Worm (Caenorhabditis elegans) whole organism, young adult: Measurements from ENCODE around the gene Y6G8.8.

Experiments used
- B0019.2 ChIP-seq: fragments of 200-800 bp; sonication (Bioruptor generic); conservative IDR thresholded peaks from 2 replicates; pipeline ENCODE4 v1.3.6; 2022; ENCODE audit warnings: missing genetic modification reagents, missing genetic modification characterization, missing compliant biosample characterization
- B0261.1 ChIP-seq: sonication (generic microtip); optimal IDR thresholded peaks from 2 replicates; lab custom pipeline; 2016; ENCODE audit warnings: mild to moderate bottlenecking, missing genetic modification characterization, moderate library complexity, missing compliant biosample characterization
- B0336.3 ChIP-seq: fragments of 200-800 bp; sonication (Bioruptor generic); IDR thresholded peaks from 2 replicates; pipeline ENCODE4 v1.3.6; 2022; ENCODE audit warnings: missing genetic modification characterization, missing compliant biosample characterization
- C17E4.6 ChIP-seq: fragments of 200-800 bp; sonication (Bioruptor generic); IDR thresholded peaks from 2 replicates; pipeline ENCODE4 v1.3.6; 2022; ENCODE audit warnings: missing genetic modification reagents, missing genetic modification characterization, missing compliant biosample characterization
- F22D6.2 ChIP-seq: sonication (generic microtip); optimal IDR thresholded peaks from 2 replicates; lab custom pipeline; 2016; ENCODE audit warnings: mild to moderate bottlenecking, missing genetic modification characterization, missing compliant biosample characterization
- F33H1.4 ChIP-seq: fragments of 200-800 bp; sonication (Bioruptor generic); IDR thresholded peaks from 2 replicates; pipeline ENCODE4 v1.3.6; 2022; ENCODE audit warnings: missing genetic modification reagents, missing genetic modification characterization, missing compliant biosample characterization
- F55B11.4 ChIP-seq: sonication (generic microtip); optimal IDR thresholded peaks from 2 replicates; lab custom pipeline; 2016; ENCODE audit warnings: missing compliant biosample characterization, missing genetic modification characterization, borderline replicate concordance; ENCODE audit not compliant: insufficient read depth
- F57C9.4 ChIP-seq: sonication (generic microtip); optimal IDR thresholded peaks from 2 replicates; lab custom pipeline; 2017; ENCODE audit warnings: mild to moderate bottlenecking, missing genetic modification characterization, missing compliant biosample characterization
- K11D2.4 ChIP-seq: fragments of 200-800 bp; sonication (Bioruptor generic); IDR thresholded peaks from 2 replicates; pipeline ENCODE4 v1.3.6; 2022; ENCODE audit warnings: missing genetic modification reagents, missing genetic modification characterization, missing compliant biosample characterization
- Y95B8A.8 ChIP-seq: fragments of 200-800 bp; sonication (Bioruptor generic); IDR thresholded peaks from 2 replicates; pipeline ENCODE4 v1.3.6; 2022; ENCODE audit warnings: missing genetic modification reagents, missing genetic modification characterization, missing compliant biosample characterization
- akir-1 ChIP-seq: fragments of 200-800 bp; sonication (Bioruptor generic); optimal IDR thresholded peaks from 2 replicates; lab custom pipeline; 2018; ENCODE audit warnings: mild to moderate bottlenecking, missing genetic modification characterization, moderate library complexity, missing compliant biosample characterization
- athp-1 ChIP-seq: sonication (generic microtip); optimal IDR thresholded peaks from 2 replicates; lab custom pipeline; 2017; ENCODE audit warnings: mild to moderate bottlenecking, missing genetic modification characterization, missing compliant biosample characterization
- ccch-3 ChIP-seq: fragments of 200-800 bp; sonication (Bioruptor generic); optimal IDR thresholded peaks from 2 replicates; lab custom pipeline; 2018; ENCODE audit warnings: mild to moderate bottlenecking, missing genetic modification characterization, missing compliant biosample characterization
- ceh-100 ChIP-seq: fragments of 200-800 bp; sonication (Bioruptor generic); IDR thresholded peaks from 2 replicates; pipeline ENCODE4 v1.3.6; 2022; ENCODE audit warnings: missing genetic modification reagents, missing genetic modification characterization, missing compliant biosample characterization
- ceh-58 ChIP-seq: fragments of 200-800 bp; sonication (Bioruptor generic); IDR thresholded peaks from 2 replicates; pipeline ENCODE4 v1.3.6; 2022; ENCODE audit warnings: missing genetic modification characterization, missing compliant biosample characterization
- ceh-79 ChIP-seq: sonication (generic microtip); optimal IDR thresholded peaks from 2 replicates; lab custom pipeline; 2017; ENCODE audit warnings: mild to moderate bottlenecking, missing genetic modification characterization, missing compliant biosample characterization
- dpl-1 ChIP-seq: fragments of 150-350 bp; optimal IDR thresholded peaks from 2 replicates; lab custom pipeline; 2014; ENCODE audit warnings: missing biosample characterization, missing genetic modification reagents, missing genetic modification characterization
- ekl-4 ChIP-seq: fragments of 200-800 bp; sonication (Bioruptor generic); IDR thresholded peaks from 2 replicates; pipeline ENCODE4 v1.3.6; 2022; ENCODE audit warnings: missing genetic modification reagents, missing genetic modification characterization, missing compliant biosample characterization
- hlh-12 ChIP-seq: sonication (generic microtip); optimal IDR thresholded peaks from 2 replicates; lab custom pipeline; 2016; ENCODE audit warnings: missing genetic modification characterization, missing compliant biosample characterization
- hsf-1 ChIP-seq: fragments of 200-800 bp; sonication (Bioruptor generic); IDR thresholded peaks from 2 replicates; pipeline ENCODE4 v1.3.6; 2022; ENCODE audit warnings: missing genetic modification reagents, missing genetic modification characterization, missing compliant biosample characterization
- lsl-1 ChIP-seq: fragments of 200-800 bp; sonication (Bioruptor generic); optimal IDR thresholded peaks from 2 replicates; lab custom pipeline; 2018; ENCODE audit warnings: mild to moderate bottlenecking, missing genetic modification characterization, moderate library complexity, missing compliant biosample characterization
- lsy-27 ChIP-seq: sonication (generic microtip); optimal IDR thresholded peaks from 2 replicates; lab custom pipeline; 2017; ENCODE audit warnings: missing genetic modification characterization, mild to moderate bottlenecking, missing compliant biosample characterization, antibody characterized with exemption, missing genotype, borderline replicate concordance; ENCODE audit not compliant: insufficient read depth
- mel-28 ChIP-seq: sonication (generic microtip); optimal IDR thresholded peaks from 2 replicates; lab custom pipeline; 2016; ENCODE audit warnings: borderline replicate concordance, mild to moderate bottlenecking, missing genetic modification characterization, missing compliant biosample characterization
- nhr-120 ChIP-seq: fragments of 200-800 bp; sonication (Bioruptor generic); IDR thresholded peaks from 2 replicates; pipeline ENCODE4 v1.3.6; 2022; ENCODE audit warnings: missing genetic modification characterization, missing compliant biosample characterization
- nhr-80 ChIP-seq: sonication (generic microtip); optimal IDR thresholded peaks from 2 replicates; lab custom pipeline; 2016; ENCODE audit warnings: missing genetic modification characterization, missing compliant biosample characterization
- rcor-1 ChIP-seq: fragments of 200-800 bp; sonication (Bioruptor generic); IDR thresholded peaks from 2 replicates; pipeline ENCODE4 v1.3.6; 2022; ENCODE audit warnings: missing genetic modification reagents, missing genetic modification characterization, missing compliant biosample characterization
- repo-1 ChIP-seq: sonication (generic microtip); optimal IDR thresholded peaks from 2 replicates; lab custom pipeline; 2017; ENCODE audit warnings: mild to moderate bottlenecking, missing genetic modification characterization, missing compliant biosample characterization
- rpc-1 ChIP-seq, 2 experiments: fragments of 150-350 bp in 1 of 2; sonication (generic microtip) in 1 of 2; optimal IDR thresholded peaks; 2 replicates each; lab custom pipeline; 2014 to 2018; ENCODE audit warnings: missing biosample characterization in 1 of 2, missing genetic modification characterization in 1 of 2, missing genetic modification reagents in 1 of 2, missing genotype in 1 of 2
- sea-2 ChIP-seq: fragments of 200-800 bp; sonication (Bioruptor generic); IDR thresholded peaks from 2 replicates; pipeline ENCODE4 v1.3.6; 2022; ENCODE audit warnings: missing genetic modification characterization, missing compliant biosample characterization
- snpc-1.3 ChIP-seq: sonication (generic microtip); optimal IDR thresholded peaks from 2 replicates; lab custom pipeline; 2017; ENCODE audit warnings: missing genetic modification characterization, mild to moderate bottlenecking, missing compliant biosample characterization, antibody characterized with exemption, moderate library complexity, missing genotype, missing genetic modification reagents; ENCODE audit not compliant: insufficient read depth
- tbp1 ChIP-seq: fragments of 200-800 bp; sonication (Bioruptor generic); optimal IDR thresholded peaks from 2 replicates; lab custom pipeline; 2018; ENCODE audit warnings: mild to moderate bottlenecking, missing genetic modification characterization, missing compliant biosample characterization
- tbx-9 ChIP-seq: sonication (generic microtip); optimal IDR thresholded peaks from 2 replicates; lab custom pipeline; 2016; ENCODE audit warnings: borderline replicate concordance, missing genetic modification characterization, inconsistent platforms, missing compliant biosample characterization
- tlf-1 ChIP-seq: fragments of 200-800 bp; sonication (Bioruptor generic); optimal IDR thresholded peaks from 2 replicates; lab custom pipeline; 2018; ENCODE audit warnings: mild to moderate bottlenecking, missing genetic modification characterization, missing compliant biosample characterization
- ztf-18 ChIP-seq: sonication (generic microtip); optimal IDR thresholded peaks from 2 replicates; lab custom pipeline; 2016; ENCODE audit warnings: missing genotype, mild to moderate bottlenecking, missing genetic modification characterization, missing compliant biosample characterization
- ztf-22 ChIP-seq: fragments of 200-800 bp; sonication (Bioruptor generic); optimal IDR thresholded peaks from 2 replicates; lab custom pipeline; 2018; ENCODE audit warnings: mild to moderate bottlenecking, missing genetic modification characterization, moderate library complexity, missing compliant biosample characterization
- ztf-3 ChIP-seq: fragments of 200-800 bp; sonication (Bioruptor generic); optimal IDR thresholded peaks from 2 replicates; lab custom pipeline; 2018; ENCODE audit warnings: mild to moderate bottlenecking, missing genetic modification characterization, missing compliant biosample characterization

The Y6G8.8 gene

ce11 chrV:17616807-17617206 lies 3.6 kb upstream of the Y6G8.8 start, which contains the start of gene Y6G8.6:
Y6G8.6 (minus strand) TSS chrV:17616904.
- TF ChIP-seq dpl-1 (GFP tag; lab: Kevin White, UChicago): no peak
- TF ChIP-seq tbx-9: no peak
- peak; percentile 49 for TF ChIP-seq nhr-80 (tag; lab: Kevin White, UChicago)

- TF ChIP-seq hsf-1: peak; percentile 90
Measured at ce11 chrV:17618189-17618588, 2.2 kb upstream of the Y6G8.8 start.

DNA sequence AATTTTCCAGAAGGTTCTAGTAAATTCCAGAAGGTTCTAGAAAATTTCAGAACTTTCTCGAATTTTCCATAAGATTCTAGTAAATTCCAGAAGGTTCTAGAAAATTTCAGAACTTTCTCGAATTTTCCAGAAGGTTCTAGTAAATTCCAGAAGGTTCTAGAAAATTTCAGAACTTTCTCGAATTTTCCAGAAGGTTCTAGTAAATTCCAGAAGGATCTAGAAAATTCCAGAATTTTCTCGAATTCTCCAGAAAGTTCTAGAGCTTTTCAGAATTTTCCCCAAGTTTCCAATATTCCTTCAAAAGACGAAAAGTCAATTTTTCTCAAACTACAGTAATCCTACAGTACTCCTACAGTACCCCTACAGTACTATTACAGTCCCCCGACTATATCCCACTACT lies 1.5 kb upstream of the Y6G8.8 start:
- peak; percentile 92 for TF ChIP-seq hsf-1

DNA sequence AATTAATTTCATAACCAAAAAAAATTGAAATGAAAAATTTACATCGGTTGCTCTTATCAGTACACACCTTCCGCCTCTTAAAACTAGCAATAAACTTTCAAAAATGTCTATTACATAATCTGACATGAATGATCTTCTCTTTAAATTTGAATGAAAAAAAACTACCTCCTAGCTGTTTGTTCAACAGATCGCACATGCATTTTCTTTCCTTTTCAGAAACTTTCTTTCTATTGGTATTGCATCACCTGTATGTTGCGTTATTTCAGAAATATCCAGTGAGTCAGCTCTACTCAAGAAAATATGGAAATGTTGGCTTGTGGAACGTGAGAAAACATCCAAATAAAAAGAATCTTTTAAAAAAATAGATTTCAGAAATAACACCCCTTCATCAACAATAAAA lies 2.9 kb downstream of the Y6G8.8 start, which contains the start of gene F57G4.1:
Gene F57G4.1 (plus strand): TSS at position 301 of the 400 bp plus-strand sequence.
- TF ChIP-seq F33H1.4 (GFP tag; lab: Robert Waterston, UW): no peak
- TF ChIP-seq, all 124 proteins: peak for 0

ce11 chrV:17624906-17625305 lies 4.5 kb downstream of the Y6G8.8 start, which contains the start of gene F57G4.11:
F57G4.11 (plus strand) TSS chrV:17625206.
- TF ChIP-seq repo-1 (tag; lab: Kevin White, UChicago): no peak
- no peak for TF ChIP-seq ceh-58 (GFP tag; lab: Robert Waterston, UW)
- TF ChIP-seq Y95B8A.8: no peak
- no peak for TF ChIP-seq ccch-3 (GFP tag; lab: Kevin White, UChicago)
- no peak for TF ChIP-seq rpc-1 (optimal IDR thresholded peaks at IDR 0.05; lab: Kevin White, UChicago)
- no peak for TF ChIP-seq rpc-1 (tag; optimal IDR thresholded peaks at IDR 0.05; lab: Kevin White, UChicago)
- TF ChIP-seq lsy-27 (tag; lab: Kevin White, UChicago): no peak
- TF ChIP-seq tbp1 (GFP tag; lab: Kevin White, UChicago): no peak
- no peak for TF ChIP-seq hlh-12 (tag; lab: Kevin White, UChicago)
- no peak for TF ChIP-seq ceh-100 (GFP tag; lab: Robert Waterston, UW)
- TF ChIP-seq tlf-1 (GFP tag; lab: Kevin White, UChicago): no peak
- no peak for TF ChIP-seq mel-28 (tag; lab: Kevin White, UChicago)
- TF ChIP-seq snpc-1.3 (tag; lab: Kevin White, UChicago): no peak
- no peak for TF ChIP-seq akir-1 (GFP tag; lab: Kevin White, UChicago)
- TF ChIP-seq B0019.2 (GFP tag; lab: Robert Waterston, UW): no peak
- no peak for TF ChIP-seq nhr-120
- TF ChIP-seq ekl-4 (GFP tag; lab: Robert Waterston, UW): no peak

DNA sequence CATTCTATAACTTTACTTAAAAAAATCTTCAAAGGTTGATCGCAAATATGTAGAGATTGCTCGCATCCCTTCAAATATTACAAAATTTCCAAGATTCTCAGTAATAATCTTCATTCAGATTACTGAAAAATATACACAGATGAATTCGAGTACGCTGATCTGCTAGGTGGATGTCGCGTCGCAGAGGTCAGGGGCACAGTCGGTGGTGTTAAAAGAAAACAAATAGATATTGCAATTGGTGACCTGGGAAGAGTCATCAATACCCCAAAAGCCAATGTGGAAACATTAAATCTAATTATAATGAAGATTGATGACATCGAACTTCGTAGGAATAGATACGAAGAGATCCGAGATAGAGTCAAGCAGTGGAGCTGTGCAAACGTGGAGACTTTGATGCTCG lies 8.2 kb downstream of the Y6G8.8 start, which contains the start of gene F57G4.10:
Gene F57G4.10 (plus strand): TSS at position 301 of the 400 bp plus-strand sequence.
- no peak for TF ChIP-seq ztf-3 (GFP tag; lab: Kevin White, UChicago)
- TF ChIP-seq lsl-1 (GFP tag; lab: Kevin White, UChicago): no peak
- TF ChIP-seq ztf-18 (tag; lab: Kevin White, UChicago): no peak
- no peak for TF ChIP-seq hlh-12 (tag; lab: Kevin White, UChicago)
- no peak for TF ChIP-seq K11D2.4
- no peak for TF ChIP-seq B0261.1 (tag; lab: Kevin White, UChicago)
- TF ChIP-seq ztf-22 (GFP tag; lab: Kevin White, UChicago): no peak

DNA sequence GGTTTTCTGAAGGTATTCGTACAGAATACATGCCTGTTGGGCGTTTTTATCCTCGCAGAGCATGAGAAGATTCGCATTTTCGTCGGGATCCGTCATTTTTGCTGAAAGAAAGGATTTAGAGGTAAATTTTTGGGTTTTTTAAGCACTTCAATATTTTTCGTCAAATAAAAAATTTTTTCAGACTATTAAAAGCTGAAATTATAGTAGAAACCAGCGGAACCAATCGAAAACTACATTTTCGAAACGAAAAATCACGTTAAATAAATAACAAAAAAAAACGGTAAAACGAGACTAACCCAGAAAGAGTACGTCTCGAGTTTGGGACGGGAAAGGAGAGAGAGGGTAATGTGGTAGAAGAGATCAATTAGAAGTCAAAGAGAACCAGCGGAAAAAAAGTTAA lies 30.1 kb downstream of the Y6G8.8 start, which contains the start of gene fbxa-192:
Gene fbxa-192 (minus strand): TSS at position 101 of the 400 bp plus-strand sequence.
- TF ChIP-seq ceh-79 (tag; lab: Kevin White, UChicago) (no peak), rcor-1 (GFP tag; lab: Robert Waterston, UW) (no peak), athp-1 (no peak), B0019.2 (GFP tag; lab: Robert Waterston, UW) (no peak), sea-2 (GFP tag; lab: Robert Waterston, UW) (no peak), F22D6.2 (no peak), B0336.3 (GFP tag; lab: Robert Waterston, UW) (no peak), F55B11.4 (tag; lab: Kevin White, UChicago) (no peak), C17E4.6 (GFP tag; lab: Robert Waterston, UW) (no peak), F57C9.4 (tag; lab: Kevin White, UChicago) (no peak), akir-1 (GFP tag; lab: Kevin White, UChicago) (no peak)
